Fruit fly (Drosophila melanogaster): Measurements from ENCODE around the gene nmd.

- TF ChIP-seq CG8478 (optimal IDR thresholded peaks at IDR 0.05) (no peak), CTCF (optimal IDR thresholded peaks at IDR 0.05) (no peak)
These were observed 31.1 kb upstream of the nmd start for dm6 chr2L:10334854-10335277.

Data from S2 (cell line).